Worm (Caenorhabditis elegans): ENCODE data around the gene Y44F5A.1.

ce11 chrIII:4230092-4230491 lies 17.4 kb downstream of the Y44F5A.1 start:
- TF ChIP-seq ceh-82 (tag; optimal IDR thresholded peaks at IDR 0.05): no peak
- TF ChIP-seq aly-2 (tag; optimal IDR thresholded peaks at IDR 0.05): no peak
- no peak for TF ChIP-seq fkh-10 (GFP tag; optimal IDR thresholded peaks at IDR 0.05)
- no peak for TF ChIP-seq ztf-11 (tag; optimal IDR thresholded peaks at IDR 0.05)
- no peak for TF ChIP-seq lin-39 (tag; optimal IDR thresholded peaks at IDR 0.05)
- TF ChIP-seq lin-13 (GFP tag; optimal IDR thresholded peaks at IDR 0.05): no peak
- no peak for TF ChIP-seq pha-4 (GFP tag; IDR thresholded peaks at IDR 0.05)
- no peak for TF ChIP-seq pha-4 (tag; optimal IDR thresholded peaks at IDR 0.05)
- no peak for TF ChIP-seq nhr-237 (tag; optimal IDR thresholded peaks at IDR 0.05)
- no peak for TF ChIP-seq mdl-1 (tag; optimal IDR thresholded peaks at IDR 0.05)
- TF ChIP-seq unc-62 (GFP tag; optimal IDR thresholded peaks at IDR 0.05 in 1 of 2): no peak
- no peak for TF ChIP-seq unc-62 (tag; optimal IDR thresholded peaks at IDR 0.05)
- TF ChIP-seq hif-1 (tag; optimal IDR thresholded peaks at IDR 0.05): no peak
- no peak for TF ChIP-seq attf-4 (tag; optimal IDR thresholded peaks at IDR 0.05)
- TF ChIP-seq ceh-44 (GFP tag; IDR thresholded peaks at IDR 0.05): no peak

Data from whole organism, L4 larva.